Worm (Caenorhabditis elegans) whole organism, late embryonic: ENCODE measurements around the gene miz-1.

Experiments
- C08G9.2 ChIP-seq: sonication (generic microtip); optimal IDR thresholded peaks from 2 replicates; lab custom pipeline; 2016; ENCODE audit warnings: mild to moderate bottlenecking, missing genetic modification characterization, moderate library complexity, missing compliant biosample characterization
- C38D4.7 ChIP-seq: fragments of 200-800 bp; sonication (Bioruptor generic); optimal IDR thresholded peaks from 2 replicates; lab custom pipeline; 2018; ENCODE audit warnings: mild to moderate bottlenecking, missing genetic modification characterization, moderate library complexity, missing compliant biosample characterization
- F13H6.1 ChIP-seq: sonication (generic microtip); optimal IDR thresholded peaks from 2 replicates; lab custom pipeline; 2016; ENCODE audit warnings: missing genetic modification characterization, missing compliant biosample characterization
- T23F11.4 ChIP-seq: fragments of 200-800 bp; sonication (Bioruptor generic); optimal IDR thresholded peaks from 2 replicates; lab custom pipeline; 2018; ENCODE audit warnings: mild to moderate bottlenecking, missing genetic modification characterization, missing compliant biosample characterization
- ceh-18 ChIP-seq: sonication (generic microtip); optimal IDR thresholded peaks from 2 replicates; lab custom pipeline; 2016; ENCODE audit warnings: missing genetic modification characterization, missing compliant biosample characterization
- ceh-19 ChIP-seq: fragments of 200-800 bp; sonication (Bioruptor generic); optimal IDR thresholded peaks from 2 replicates; lab custom pipeline; 2018; ENCODE audit warnings: mild to moderate bottlenecking, missing genetic modification characterization, missing compliant biosample characterization
- ceh-22 ChIP-seq: sonication (generic microtip); optimal IDR thresholded peaks from 2 replicates; lab custom pipeline; 2017; ENCODE audit warnings: missing biosample characterization, missing genetic modification characterization
- ceh-30 ChIP-seq: fragments of 150-350 bp; optimal IDR thresholded peaks from 2 replicates; lab custom pipeline; 2014; ENCODE audit warnings: missing biosample characterization, missing genetic modification characterization
- ceh-31 ChIP-seq: sonication (generic microtip); optimal IDR thresholded peaks from 2 replicates; lab custom pipeline; 2016; ENCODE audit warnings: missing genetic modification characterization, missing compliant biosample characterization
- ceh-34 ChIP-seq: sonication (generic microtip); optimal IDR thresholded peaks from 2 replicates; lab custom pipeline; 2016; ENCODE audit warnings: mild to moderate bottlenecking, missing genetic modification characterization, missing compliant biosample characterization
- ceh-45 ChIP-seq: fragments of 200-800 bp; sonication (Bioruptor generic); IDR thresholded peaks from 2 replicates; pipeline ENCODE4 v1.3.6; 2022; ENCODE audit warnings: missing genetic modification reagents, missing genetic modification characterization, missing compliant biosample characterization
- ceh-9 ChIP-seq: sonication (generic microtip); optimal IDR thresholded peaks from 2 replicates; lab custom pipeline; 2016; ENCODE audit warnings: mild to moderate bottlenecking, missing genetic modification characterization, inconsistent platforms, missing compliant biosample characterization
- che-1 ChIP-seq: sonication (generic microtip); optimal IDR thresholded peaks from 2 replicates; lab custom pipeline; 2016; ENCODE audit warnings: mild to moderate bottlenecking, missing genetic modification characterization, missing compliant biosample characterization
- dmd-4 ChIP-seq: sonication (generic microtip); optimal IDR thresholded peaks from 2 replicates; lab custom pipeline; 2016; ENCODE audit warnings: borderline replicate concordance, missing genetic modification characterization, missing compliant biosample characterization
- dve-1 ChIP-seq: sonication (generic microtip); optimal IDR thresholded peaks from 2 replicates; lab custom pipeline; 2017; ENCODE audit warnings: antibody characterized with exemption, mild to moderate bottlenecking, missing genetic modification characterization, missing compliant biosample characterization
- elt-2 ChIP-seq: sonication (generic microtip); optimal IDR thresholded peaks from 2 replicates; lab custom pipeline; 2016; ENCODE audit warnings: missing genetic modification reagents, missing genetic modification characterization, missing compliant biosample characterization
- elt-4 ChIP-seq: sonication (generic microtip); optimal IDR thresholded peaks from 2 replicates; lab custom pipeline; 2016; ENCODE audit warnings: missing genetic modification characterization, missing compliant biosample characterization
- ets-4 ChIP-seq: sonication (generic microtip); optimal IDR thresholded peaks from 2 replicates; lab custom pipeline; 2016; ENCODE audit warnings: missing genetic modification characterization, missing compliant biosample characterization
- eyg-1 ChIP-seq: sonication (generic microtip); optimal IDR thresholded peaks from 2 replicates; lab custom pipeline; 2016; ENCODE audit warnings: missing genotype, missing genetic modification characterization, missing compliant biosample characterization
- fax-1 ChIP-seq: sonication (generic microtip); optimal IDR thresholded peaks from 2 replicates; lab custom pipeline; 2016; ENCODE audit warnings: missing genotype, missing genetic modification characterization, missing compliant biosample characterization
- fkh-10 ChIP-seq: fragments of 150-350 bp; optimal IDR thresholded peaks from 2 replicates; lab custom pipeline; 2014; ENCODE audit warnings: missing biosample characterization, missing genetic modification reagents, missing genetic modification characterization
- fkh-6 ChIP-seq: sonication (generic microtip); optimal IDR thresholded peaks from 2 replicates; lab custom pipeline; 2016; ENCODE audit warnings: missing genetic modification characterization, missing compliant biosample characterization
- gmeb-2 ChIP-seq: sonication (generic microtip); optimal IDR thresholded peaks from 2 replicates; lab custom pipeline; 2016; ENCODE audit warnings: missing genetic modification characterization, inconsistent platforms, missing compliant biosample characterization
- hlh-15 ChIP-seq: sonication (generic microtip); optimal IDR thresholded peaks from 2 replicates; lab custom pipeline; 2016; ENCODE audit warnings: missing genetic modification characterization, missing compliant biosample characterization
- hlh-8 ChIP-seq: sonication (generic microtip); optimal IDR thresholded peaks from 2 replicates; lab custom pipeline; 2016; ENCODE audit warnings: missing genotype, missing genetic modification characterization, missing compliant biosample characterization
- lim-6 ChIP-seq: sonication (generic microtip); optimal IDR thresholded peaks from 2 replicates; lab custom pipeline; 2016; ENCODE audit warnings: missing genetic modification characterization, missing compliant biosample characterization
- lin-11 ChIP-seq: fragments of 200-800 bp; sonication (Bioruptor generic); optimal IDR thresholded peaks from 2 replicates; lab custom pipeline; 2018; ENCODE audit warnings: mild to moderate bottlenecking, missing genetic modification characterization, missing compliant biosample characterization
- mec-3 ChIP-seq: sonication (generic microtip); optimal IDR thresholded peaks from 2 replicates; lab custom pipeline; 2016; ENCODE audit warnings: borderline replicate concordance, missing genetic modification characterization, missing compliant biosample characterization
- nfya-1 ChIP-seq: sonication (generic microtip); optimal IDR thresholded peaks from 2 replicates; lab custom pipeline; 2017; ENCODE audit warnings: missing genetic modification characterization, mild to moderate bottlenecking, missing compliant biosample characterization, antibody characterized with exemption, moderate library complexity
- nhr-11 ChIP-seq: fragments of 150-350 bp; optimal IDR thresholded peaks from 2 replicates; lab custom pipeline; 2014; ENCODE audit warnings: missing biosample characterization, missing genetic modification characterization
- nhr-232 ChIP-seq: sonication (generic microtip); optimal IDR thresholded peaks from 2 replicates; lab custom pipeline; 2016; ENCODE audit warnings: missing genetic modification characterization, missing compliant biosample characterization
- npax-4 ChIP-seq: sonication (generic microtip); optimal IDR thresholded peaks from 2 replicates; lab custom pipeline; 2016; ENCODE audit warnings: missing genetic modification characterization, missing compliant biosample characterization
- pat-9 ChIP-seq: fragments of 200-800 bp; sonication (Bioruptor generic); optimal IDR thresholded peaks from 2 replicates; lab custom pipeline; 2018; ENCODE audit warnings: mild to moderate bottlenecking, missing genetic modification characterization, moderate library complexity, missing compliant biosample characterization
- pax-1 ChIP-seq: fragments of 150-350 bp; optimal IDR thresholded peaks from 2 replicates; lab custom pipeline; 2014; ENCODE audit warnings: missing biosample characterization, missing genetic modification characterization
- pha-4 ChIP-seq: fragments of 150-350 bp; optimal IDR thresholded peaks from 2 replicates; lab custom pipeline; 2018; ENCODE audit warnings: missing biosample characterization, missing genetic modification reagents, missing genetic modification characterization
- pqm-1 ChIP-seq: sonication (generic microtip); optimal IDR thresholded peaks from 2 replicates; lab custom pipeline; 2016; ENCODE audit warnings: missing genetic modification characterization, missing compliant biosample characterization
- pros-1 ChIP-seq: fragments of 150-350 bp; optimal IDR thresholded peaks from 2 replicates; lab custom pipeline; 2014; ENCODE audit warnings: missing biosample characterization, missing genetic modification reagents, missing genetic modification characterization
- ref-2 ChIP-seq: sonication (generic microtip); optimal IDR thresholded peaks from 2 replicates; lab custom pipeline; 2016; ENCODE audit warnings: missing genetic modification characterization, missing compliant biosample characterization
- rnt-1 ChIP-seq: sonication (generic microtip); optimal IDR thresholded peaks from 2 replicates; lab custom pipeline; 2016; ENCODE audit warnings: missing genetic modification characterization, missing compliant biosample characterization
- sox-4 ChIP-seq: sonication (generic microtip); optimal IDR thresholded peaks from 2 replicates; lab custom pipeline; 2017; ENCODE audit warnings: mild to moderate bottlenecking, missing genetic modification characterization, inconsistent platforms, missing compliant biosample characterization
- syd-9 ChIP-seq: sonication (generic microtip); optimal IDR thresholded peaks from 2 replicates; lab custom pipeline; 2016; ENCODE audit warnings: mild to moderate bottlenecking, missing genetic modification characterization, moderate library complexity, missing compliant biosample characterization
- tbx-2 ChIP-seq: sonication (generic microtip); optimal IDR thresholded peaks from 2 replicates; lab custom pipeline; 2016; ENCODE audit warnings: missing genetic modification characterization, missing compliant biosample characterization
- unc-3 ChIP-seq, 2 experiments: fragments of 200-800 bp in 1 of 2; sonication (Bioruptor generic) in 1 of 2; sonication (generic microtip) in 1 of 2; conservative IDR thresholded peaks in 1 of 2; optimal IDR thresholded peaks in 1 of 2; 2 replicates each; pipeline versions ENCODE4 v1.3.6 to Lab custom; 2016 to 2022; ENCODE audit warnings: missing compliant biosample characterization in 2 of 2, missing genetic modification characterization in 2 of 2, missing genetic modification reagents in 1 of 2

miz-1 gene

ce11 chrIV:10803973-10804372, 8.2 kb upstream of the miz-1 start:
- TF ChIP-seq nhr-11 (tag; lab: Kevin White, UChicago) (no peak), hlh-8 (tag; lab: Kevin White, UChicago) (peak; percentile 85)

- no peak for TF ChIP-seq sox-4 (tag; lab: Kevin White, UChicago)
- peak; percentile 21 for TF ChIP-seq elt-2
Measured at ce11 chrIV:10810820-10811219, 1.4 kb upstream of the miz-1 start.

- TF ChIP-seq lin-11 (tag; lab: Kevin White, UChicago) (no peak), nhr-11 (tag; lab: Kevin White, UChicago) (no peak), hlh-8 (tag; lab: Kevin White, UChicago) (peak; percentile 21), ceh-34 (tag; lab: Kevin White, UChicago) (peak; percentile 45), tbx-2 (peak; percentile 10), ceh-22 (tag; lab: Kevin White, UChicago) (no peak), ets-4 (peak; percentile 61), rnt-1 (tag; lab: Kevin White, UChicago) (peak; percentile 1)
Measured at ce11 chrIV:10811388-10811787, 811 bp upstream of the miz-1 start.

ce11 chrIV:10815950-10816349, 3.8 kb downstream of the miz-1 start:
- TF ChIP-seq pat-9 (tag; lab: Kevin White, UChicago) (no peak), nhr-232 (no peak), gmeb-2 (tag; lab: Kevin White, UChicago) (no peak), lin-11 (tag; lab: Kevin White, UChicago) (no peak), tbx-2 (no peak), ceh-45 (GFP tag; lab: Robert Waterston, UW) (no peak), pros-1 (no peak), fkh-10 (GFP tag; lab: Kevin White, UChicago) (no peak), pqm-1 (tag; lab: Kevin White, UChicago) (no peak)

- no peak for TF ChIP-seq elt-4 (tag; lab: Kevin White, UChicago)
- no peak for TF ChIP-seq eyg-1 (tag; lab: Kevin White, UChicago)
- no peak for TF ChIP-seq ets-4
- TF ChIP-seq pha-4: no peak
- TF ChIP-seq lin-11 (tag; lab: Kevin White, UChicago): no peak
- TF ChIP-seq ceh-31 (tag; lab: Kevin White, UChicago): peak; percentile 56
- no peak for TF ChIP-seq ceh-22 (tag; lab: Kevin White, UChicago)
- TF ChIP-seq dve-1 (tag; lab: Kevin White, UChicago): no peak
- no peak for TF ChIP-seq pat-9 (tag; lab: Kevin White, UChicago)
- no peak for TF ChIP-seq unc-3 (GFP tag; conservative IDR thresholded peaks at IDR 0.05; lab: Robert Waterston, UW)
- TF ChIP-seq unc-3 (tag; optimal IDR thresholded peaks at IDR 0.05; lab: Kevin White, UChicago): no peak
- no peak for TF ChIP-seq lim-6 (tag; lab: Kevin White, UChicago)
- peak; percentile 65 for TF ChIP-seq pros-1
- TF ChIP-seq che-1: no peak
- TF ChIP-seq npax-4 (tag; lab: Kevin White, UChicago): no peak
- peak; percentile 22 for TF ChIP-seq C08G9.2
- TF ChIP-seq ceh-30 (tag; lab: Kevin White, UChicago): no peak
- TF ChIP-seq syd-9 (tag; lab: Kevin White, UChicago): no peak
- TF ChIP-seq ceh-19: no peak
- no peak for TF ChIP-seq dmd-4 (tag; lab: Kevin White, UChicago)
- peak; percentile 68 for TF ChIP-seq ref-2 (tag; lab: Kevin White, UChicago)
- TF ChIP-seq mec-3 (tag; lab: Kevin White, UChicago): no peak
- peak; percentile 17 for TF ChIP-seq C38D4.7 (GFP tag; lab: Kevin White, UChicago)
- peak; percentile 56 for TF ChIP-seq ceh-34 (tag; lab: Kevin White, UChicago)
- TF ChIP-seq ceh-18: no peak
- no peak for TF ChIP-seq fax-1 (tag; lab: Kevin White, UChicago)
- peak; percentile 33 for TF ChIP-seq nfya-1 (tag; lab: Kevin White, UChicago)
- TF ChIP-seq nhr-11 (tag; lab: Kevin White, UChicago): no peak
- TF ChIP-seq pax-1 (tag; lab: Kevin White, UChicago): no peak
- no peak for TF ChIP-seq F13H6.1 (tag; lab: Kevin White, UChicago)
- TF ChIP-seq hlh-15: no peak
- TF ChIP-seq ceh-45 (GFP tag; lab: Robert Waterston, UW): no peak
- no peak for TF ChIP-seq T23F11.4 (GFP tag; lab: Kevin White, UChicago)
- no peak for TF ChIP-seq gmeb-2 (tag; lab: Kevin White, UChicago)
- peak; percentile 47 for TF ChIP-seq rnt-1 (tag; lab: Kevin White, UChicago)
- no peak for TF ChIP-seq fkh-6 (tag; lab: Kevin White, UChicago)
- no peak for TF ChIP-seq ceh-9 (tag; lab: Kevin White, UChicago)
Measured at ce11 chrIV:10817030-10817429, 4.8 kb downstream of the miz-1 start.
